Worm (Caenorhabditis elegans) whole organism, late embryonic: ENCODE measurements around the gene ZK616.61.

Experiments
- C08G9.2 ChIP-seq: sonication (generic microtip); optimal IDR thresholded peaks from 2 replicates; lab custom pipeline; 2016; ENCODE audit warnings: mild to moderate bottlenecking, missing genetic modification characterization, moderate library complexity, missing compliant biosample characterization
- F13H6.1 ChIP-seq: sonication (generic microtip); optimal IDR thresholded peaks from 2 replicates; lab custom pipeline; 2016; ENCODE audit warnings: missing genetic modification characterization, missing compliant biosample characterization
- T23F11.4 ChIP-seq: fragments of 200-800 bp; sonication (Bioruptor generic); optimal IDR thresholded peaks from 2 replicates; lab custom pipeline; 2018; ENCODE audit warnings: mild to moderate bottlenecking, missing genetic modification characterization, missing compliant biosample characterization
- ahr-1 ChIP-seq: sonication (generic microtip); optimal IDR thresholded peaks from 2 replicates; lab custom pipeline; 2016; ENCODE audit warnings: missing genetic modification characterization, missing compliant biosample characterization
- ceh-14 ChIP-seq: sonication (generic microtip); optimal IDR thresholded peaks from 2 replicates; lab custom pipeline; 2016; ENCODE audit warnings: missing genotype, missing genetic modification characterization, missing compliant biosample characterization
- ceh-34 ChIP-seq: sonication (generic microtip); optimal IDR thresholded peaks from 2 replicates; lab custom pipeline; 2016; ENCODE audit warnings: mild to moderate bottlenecking, missing genetic modification characterization, missing compliant biosample characterization
- ceh-9 ChIP-seq: sonication (generic microtip); optimal IDR thresholded peaks from 2 replicates; lab custom pipeline; 2016; ENCODE audit warnings: mild to moderate bottlenecking, missing genetic modification characterization, inconsistent platforms, missing compliant biosample characterization
- dve-1 ChIP-seq: sonication (generic microtip); optimal IDR thresholded peaks from 2 replicates; lab custom pipeline; 2017; ENCODE audit warnings: antibody characterized with exemption, mild to moderate bottlenecking, missing genetic modification characterization, missing compliant biosample characterization
- elt-2 ChIP-seq: sonication (generic microtip); optimal IDR thresholded peaks from 2 replicates; lab custom pipeline; 2016; ENCODE audit warnings: missing genetic modification reagents, missing genetic modification characterization, missing compliant biosample characterization
- lim-6 ChIP-seq: sonication (generic microtip); optimal IDR thresholded peaks from 2 replicates; lab custom pipeline; 2016; ENCODE audit warnings: missing genetic modification characterization, missing compliant biosample characterization
- nfya-1 ChIP-seq: sonication (generic microtip); optimal IDR thresholded peaks from 2 replicates; lab custom pipeline; 2017; ENCODE audit warnings: missing genetic modification characterization, mild to moderate bottlenecking, missing compliant biosample characterization, antibody characterized with exemption, moderate library complexity
- pqm-1 ChIP-seq: sonication (generic microtip); optimal IDR thresholded peaks from 2 replicates; lab custom pipeline; 2016; ENCODE audit warnings: missing genetic modification characterization, missing compliant biosample characterization
- unc-55 ChIP-seq: sonication (generic microtip); optimal IDR thresholded peaks from 2 replicates; lab custom pipeline; 2017; ENCODE audit warnings: missing biosample characterization, missing genetic modification reagents, missing genetic modification characterization

DNA sequence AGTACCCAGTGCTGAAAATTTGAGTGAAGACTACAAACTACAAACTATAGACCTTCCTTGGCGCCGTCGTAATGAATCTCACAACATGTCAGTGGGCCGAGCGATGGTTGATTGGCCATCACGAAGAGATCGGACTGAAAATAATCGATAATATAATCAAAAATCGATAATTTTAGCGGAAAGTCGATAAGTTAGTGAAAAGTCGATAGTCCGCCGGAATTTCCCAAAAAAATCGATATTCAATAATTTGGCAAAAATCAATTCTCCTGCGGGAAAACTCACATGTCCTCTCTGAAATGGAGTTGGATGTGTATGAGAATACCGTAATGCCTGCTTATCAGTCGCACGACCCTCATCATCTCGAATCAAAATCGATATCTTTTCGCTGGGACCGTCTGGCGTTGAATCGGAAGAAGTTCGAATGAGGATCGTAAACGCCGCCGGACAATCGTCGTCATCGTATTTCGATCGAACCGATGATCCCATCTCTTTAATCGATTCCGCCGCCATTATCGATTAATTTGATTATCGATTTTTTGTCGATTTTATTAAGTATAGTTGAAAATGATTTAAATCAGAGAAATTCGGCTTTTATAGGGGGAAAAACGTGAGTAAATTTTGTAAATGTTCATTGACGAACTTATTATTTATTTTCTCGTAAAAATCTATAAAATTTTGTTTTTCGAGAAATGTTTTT is 6.3 kb downstream of the ZK616.61 start, which contains the start of gene ZK616.8:
- TF ChIP-seq dve-1 (no peak), ahr-1 (tag; lab: Kevin White, UChicago) (no peak), lim-6 (tag; lab: Kevin White, UChicago) (no peak), pqm-1 (tag; lab: Kevin White, UChicago) (no peak), ceh-34 (no peak), nfya-1 (tag; lab: Kevin White, UChicago) (no peak), C08G9.2 (tag; lab: Kevin White, UChicago) (no peak), F13H6.1 (tag; lab: Kevin White, UChicago) (no peak), unc-55 (GFP tag; lab: Kevin White, UChicago) (no peak), ceh-14 (no peak), T23F11.4 (GFP tag; lab: Kevin White, UChicago) (no peak), elt-2 (tag; lab: Kevin White, UChicago) (no peak), ceh-9 (tag; lab: Kevin White, UChicago) (no peak)
